Fruit fly (Drosophila melanogaster) Kc167 (cell line): ENCODE measurements around the gene Ac78C.

ENCODE experiments used
- Myc ChIP-seq: fragments of >200 bp; optimal IDR thresholded peaks from 2 replicates; lab custom pipeline; 2017; ENCODE audit warnings: missing external identifiers
- h ChIP-seq: fragments of >200 bp; optimal IDR thresholded peaks from 3 replicates; lab custom pipeline; 2018; ENCODE audit warnings: missing external identifiers
- psq ChIP-seq: fragments of >200 bp; optimal IDR thresholded peaks from 2 replicates; lab custom pipeline; 2017; ENCODE audit warnings: missing external identifiers

DNA sequence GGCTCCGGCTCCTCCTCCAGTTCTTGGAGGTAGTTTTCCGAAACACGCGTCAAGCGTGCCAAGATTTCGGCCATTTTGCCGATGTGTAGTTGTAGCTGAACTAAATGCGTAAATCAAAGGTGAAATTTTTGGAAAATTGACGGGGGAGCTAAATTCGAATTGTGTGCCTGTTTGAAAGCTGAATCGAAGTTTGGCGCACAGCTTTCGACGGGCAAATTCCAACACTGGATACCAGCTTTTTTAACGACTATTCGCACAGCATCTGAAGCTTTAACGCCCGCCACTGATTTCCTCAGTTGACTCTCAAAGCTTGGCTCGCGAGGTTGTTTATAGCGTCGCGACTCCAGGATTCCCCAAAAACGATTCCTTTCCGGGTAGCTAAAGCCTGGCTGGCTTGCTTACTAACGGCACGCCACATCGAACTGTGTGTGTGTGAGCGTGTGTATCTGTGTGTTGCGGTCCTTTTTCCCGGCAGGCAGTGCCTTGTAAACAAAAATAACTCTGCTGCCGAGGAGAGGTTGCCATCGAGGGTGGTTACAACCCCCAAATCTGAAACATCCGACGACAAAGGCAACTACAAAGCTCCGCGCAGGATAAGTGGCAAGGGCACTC is 38.3 kb upstream of the Ac78C start, which contains the start of the genes CG10510 and CG10508:
- TF ChIP-seq Myc (lab: Kevin White, UChicago): no peak
- no peak for TF ChIP-seq h (lab: Kevin White, UChicago)
- no peak for TF ChIP-seq psq (lab: Kevin White, UChicago)
